Worm (Caenorhabditis elegans) whole organism, early embryonic: ENCODE measurements around the gene F56B6.6.

ENCODE experiments used
- B0310.2 ChIP-seq: sonication (generic microtip); optimal IDR thresholded peaks from 2 replicates; lab custom pipeline; 2016; ENCODE audit warnings: mild to moderate bottlenecking, missing genetic modification characterization, missing compliant biosample characterization
- ama-1 ChIP-seq: fragments of 150-350 bp; optimal IDR thresholded peaks from 2 replicates; lab custom pipeline; 2014
- ceh-13 ChIP-seq: fragments of 200-800 bp; sonication (Bioruptor generic); optimal IDR thresholded peaks from 2 replicates; lab custom pipeline; 2018; ENCODE audit warnings: mild to moderate bottlenecking, missing genetic modification characterization, missing compliant biosample characterization
- ceh-36 ChIP-seq: sonication (generic microtip); optimal IDR thresholded peaks from 2 replicates; lab custom pipeline; 2016; ENCODE audit warnings: missing genetic modification characterization, inconsistent platforms, missing compliant biosample characterization
- ets-7 ChIP-seq: sonication (generic microtip); optimal IDR thresholded peaks from 2 replicates; lab custom pipeline; 2016; ENCODE audit warnings: missing genotype, missing genetic modification characterization, missing compliant biosample characterization
- hmbx-1 ChIP-seq: sonication (generic microtip); optimal IDR thresholded peaks from 2 replicates; lab custom pipeline; 2016; ENCODE audit warnings: mild to moderate bottlenecking, missing genetic modification characterization, missing compliant biosample characterization
- hnd-1 ChIP-seq: sonication (generic microtip); optimal IDR thresholded peaks from 2 replicates; lab custom pipeline; 2016; ENCODE audit warnings: missing genetic modification characterization, missing compliant biosample characterization
- sea-1 ChIP-seq: fragments of 200-800 bp; sonication (Bioruptor generic); conservative IDR thresholded peaks from 2 replicates; pipeline ENCODE4 v1.3.6; 2022; ENCODE audit warnings: missing genetic modification characterization, missing compliant biosample characterization
- tbx-37 ChIP-seq: fragments of 200-800 bp; sonication (Bioruptor generic); conservative IDR thresholded peaks from 2 replicates; pipeline ENCODE4 v1.3.6; 2022; ENCODE audit warnings: missing genetic modification reagents, missing genetic modification characterization, missing compliant biosample characterization
- tra-4 ChIP-seq: sonication (generic microtip); optimal IDR thresholded peaks from 2 replicates; lab custom pipeline; 2017; ENCODE audit warnings: missing genetic modification characterization, missing compliant biosample characterization

DNA sequence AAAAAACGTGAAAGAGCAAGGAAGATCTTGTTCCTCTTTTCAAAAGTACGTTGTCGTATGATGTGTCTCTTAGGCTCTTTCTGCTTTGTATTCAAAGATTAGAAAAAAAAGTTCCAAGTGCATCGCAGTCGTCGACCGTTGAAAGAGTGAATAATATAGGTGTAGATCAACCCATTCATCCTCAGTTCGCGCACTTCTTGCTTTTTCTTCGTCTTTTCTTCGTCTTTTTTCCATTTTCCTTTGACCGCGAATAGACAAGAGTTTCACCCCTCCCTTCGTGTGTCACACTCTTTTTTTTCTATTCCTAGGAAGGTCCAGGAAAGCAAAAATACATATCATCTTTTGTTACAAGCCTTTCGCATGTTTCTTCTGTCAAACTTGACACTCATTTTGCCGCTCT, 6.1 kb downstream of the F56B6.6 start:
- TF ChIP-seq tbx-37 (GFP tag; lab: Robert Waterston, UW): no peak
- TF ChIP-seq ama-1 (lab: Kevin White, UChicago): no peak
- no peak for TF ChIP-seq ceh-36
- TF ChIP-seq sea-1: no peak
- TF ChIP-seq hnd-1 (tag; lab: Kevin White, UChicago): no peak
- TF ChIP-seq B0310.2 (tag; lab: Kevin White, UChicago): no peak
- TF ChIP-seq ets-7 (tag; lab: Kevin White, UChicago): no peak
- no peak for TF ChIP-seq tra-4 (tag; lab: Kevin White, UChicago)
- TF ChIP-seq hmbx-1 (tag; lab: Kevin White, UChicago): no peak
- TF ChIP-seq ceh-13: no peak
